Fruit fly (Drosophila melanogaster): ENCODE data around the gene CG17834.

CG17834 gene

DNA sequence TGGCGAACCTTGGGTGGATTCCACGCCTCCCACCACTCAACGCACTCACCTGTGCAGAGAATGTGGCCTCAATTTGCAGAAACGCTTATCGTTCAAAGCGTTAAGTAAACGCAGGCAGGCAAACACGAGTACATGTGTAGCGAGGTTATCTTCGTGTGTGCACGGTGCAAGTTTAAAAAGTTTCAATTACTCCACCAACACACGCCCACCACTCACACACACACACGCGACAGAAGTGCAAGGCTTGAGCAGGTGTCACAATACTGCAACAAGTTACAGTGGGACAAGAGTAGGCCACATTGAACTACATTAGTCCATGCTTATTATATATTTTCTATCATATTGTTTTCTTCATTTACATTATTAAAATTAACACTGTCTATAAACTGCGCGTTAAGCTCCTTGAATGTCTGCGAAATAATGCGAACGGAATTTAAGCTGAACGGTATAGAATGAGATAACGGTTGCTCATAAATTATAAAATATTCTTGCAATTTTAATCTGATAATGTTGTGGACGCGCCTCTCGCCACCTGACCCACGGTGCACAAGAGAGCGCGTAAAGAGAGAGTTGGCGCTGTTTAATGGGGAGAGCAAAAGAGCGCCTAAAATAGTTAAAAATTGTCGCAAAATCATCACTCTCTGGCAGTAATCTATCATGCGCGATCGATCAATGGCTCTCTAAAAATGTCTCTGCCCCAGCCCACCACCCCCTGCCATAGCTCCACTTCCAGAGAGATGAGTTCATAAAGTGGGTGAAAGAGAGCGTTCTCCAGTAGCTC, 5.8 kb downstream of the CG17834 start (continued):
- peak; percentile 78 for TF ChIP-seq CG10274 (GFP tag; optimal IDR thresholded peaks at IDR 0.05)
- peak; percentile 96 for TF ChIP-seq Abd-B (GFP tag; optimal IDR thresholded peaks at IDR 0.05)
- TF ChIP-seq CG4730 (GFP tag; IDR thresholded peaks at IDR 0.05), result peak; percentile 87
- TF ChIP-seq lilli (GFP tag; optimal IDR thresholded peaks at IDR 0.05), result peak; percentile 89
- peak; percentile 71 for TF ChIP-seq Deaf1 (tag; optimal IDR thresholded peaks at IDR 0.05)
- TF ChIP-seq al (GFP tag; IDR thresholded peaks at IDR 0.05), result peak; percentile 65
- peak; percentile 57 for TF ChIP-seq p53 (GFP tag; optimal IDR thresholded peaks at IDR 0.05)
- peak; percentile 82 for TF ChIP-seq CG12155 (GFP tag; optimal IDR thresholded peaks at IDR 0.05)
- TF ChIP-seq pzg (GFP tag; optimal IDR thresholded peaks at IDR 0.05), result no peak
- TF ChIP-seq Hsf (GFP tag; optimal IDR thresholded peaks at IDR 0.05), result peak; percentile 90
- TF ChIP-seq Lpt (GFP tag; optimal IDR thresholded peaks at IDR 0.05), result no peak
- peak; percentile 7 for TF ChIP-seq fu2 (GFP tag; optimal IDR thresholded peaks at IDR 0.05)
- peak; percentile 97 for TF ChIP-seq vvl (GFP tag; IDR thresholded peaks at IDR 0.05)
- TF ChIP-seq CG4854 (GFP tag; optimal IDR thresholded peaks at IDR 0.05), result peak; percentile 80
- peak; percentile 96 to 98 for TF ChIP-seq bsh (GFP tag; optimal IDR thresholded peaks at IDR 0.05)
- peak; percentile 95 for TF ChIP-seq az2 (GFP tag; optimal IDR thresholded peaks at IDR 0.05)
- no peak for TF ChIP-seq ab (GFP tag; optimal IDR thresholded peaks at IDR 0.05)
- no peak; the same call in 2 of the 3 replicates for TF ChIP-seq hb (GFP tag; IDR thresholded peaks at IDR 0.05; ENCODE audit: partially characterized antibody)
- peak; percentile 98 for TF ChIP-seq Ssrp (tag; optimal IDR thresholded peaks at IDR 0.05)
- TF ChIP-seq mam (GFP tag; optimal IDR thresholded peaks at IDR 0.05), result peak; percentile 79
- peak; percentile 71; the same call in 1 of the 2 replicates for TF ChIP-seq Dip2 (GFP tag; IDR thresholded peaks at IDR 0.05)
- peak; percentile 93 for TF ChIP-seq CG12071 (GFP tag; optimal IDR thresholded peaks at IDR 0.05)
- peak; percentile 89 for TF ChIP-seq CG7357 (GFP tag; IDR thresholded peaks at IDR 0.05)
- peak; percentile 79 for TF ChIP-seq CG6683 (GFP tag; optimal IDR thresholded peaks at IDR 0.05)
- TF ChIP-seq kah (GFP tag; optimal IDR thresholded peaks at IDR 0.05), result peak; percentile 95
- TF ChIP-seq gcm (GFP tag; optimal IDR thresholded peaks at IDR 0.05), result peak; percentile 97
- peak; percentile 81 to 99 for TF ChIP-seq Hr51 (GFP tag; optimal IDR thresholded peaks at IDR 0.05)
- peak; percentile 87 for TF ChIP-seq CG16863 (GFP tag; optimal IDR thresholded peaks at IDR 0.05)
- peak; percentile 93 for TF ChIP-seq ind (GFP tag; optimal IDR thresholded peaks at IDR 0.05)
- peak; percentile 98 for TF ChIP-seq CG13424 (tag; optimal IDR thresholded peaks at IDR 0.05)
- TF ChIP-seq gsb-n (tag; optimal IDR thresholded peaks at IDR 0.05), result peak; percentile 96
- TF ChIP-seq Fer2 (tag; optimal IDR thresholded peaks at IDR 0.05), result peak; percentile 87
- peak; percentile 80 for TF ChIP-seq E2f2 (GFP tag; IDR thresholded peaks at IDR 0.05)
- TF ChIP-seq CG12219 (GFP tag; optimal IDR thresholded peaks at IDR 0.05), result peak; percentile 97
- peak; percentile 94 for TF ChIP-seq CG34422 (GFP tag; IDR thresholded peaks at IDR 0.05)
- peak; percentile 64 for TF ChIP-seq CG6765 (GFP tag; optimal IDR thresholded peaks at IDR 0.05)
- peak; percentile 89 for TF ChIP-seq CG6813 (GFP tag; optimal IDR thresholded peaks at IDR 0.05)
- peak; percentile 98 for TF ChIP-seq jing (GFP tag; optimal IDR thresholded peaks at IDR 0.05)
- TF ChIP-seq Dfd (GFP tag; optimal IDR thresholded peaks at IDR 0.05), result no peak
- TF ChIP-seq Bdp1 (GFP tag; optimal IDR thresholded peaks at IDR 0.05), result peak; percentile 80
- peak; percentile 97 for TF ChIP-seq Med (GFP tag)
- peak; percentile 22 for TF ChIP-seq pfk (GFP tag; optimal IDR thresholded peaks at IDR 0.05)
- TF ChIP-seq unc-4 (GFP tag; IDR thresholded peaks at IDR 0.05; ENCODE audit: partially characterized antibody), result peak; percentile 34
- peak; percentile 96 for TF ChIP-seq run (tag; optimal IDR thresholded peaks at IDR 0.05)
- peak; percentile 65; the same call in 1 of the 3 replicates for TF ChIP-seq knrl (GFP tag; IDR thresholded peaks at IDR 0.05; ENCODE audit: partially characterized antibody)
- TF ChIP-seq CG17359 (tag; optimal IDR thresholded peaks at IDR 0.05), result peak; percentile 98
- TF ChIP-seq CG11723 (GFP tag; optimal IDR thresholded peaks at IDR 0.05), result peak; percentile 87
- TF ChIP-seq salm (tag; optimal IDR thresholded peaks at IDR 0.05), result peak; percentile 96
